Fruit fly (Drosophila melanogaster) whole organism: ENCODE data around the gene wol.

Source experiments
- CG8478 ChIP-seq: fragments of >200 bp; optimal IDR thresholded peaks from 2 replicates; lab custom pipeline; 2018; ENCODE audit warnings: inconsistent platforms
- Dll ChIP-seq: fragments of >200 bp; optimal IDR thresholded peaks from 2 replicates; lab custom pipeline; 2017
- EcR ChIP-seq, 2 experiments: fragments of >200 bp; optimal IDR thresholded peaks; 2 replicates each; lab custom pipeline; 2017; ENCODE audit warnings: missing biosample characterization in 2 of 2, missing genetic modification characterization in 2 of 2, missing genetic modification reagents in 2 of 2
- pan ChIP-seq: fragments of >200 bp; optimal IDR thresholded peaks from 2 replicates; lab custom pipeline; 2017
- psq ChIP-seq: fragments of >200 bp; optimal IDR thresholded peaks from 2 replicates; lab custom pipeline; 2017
- usp ChIP-seq: fragments of >200 bp; optimal IDR thresholded peaks from 2 replicates; lab custom pipeline; 2017; ENCODE audit warnings: missing biosample characterization, missing genetic modification characterization, mixed read lengths

DNA sequence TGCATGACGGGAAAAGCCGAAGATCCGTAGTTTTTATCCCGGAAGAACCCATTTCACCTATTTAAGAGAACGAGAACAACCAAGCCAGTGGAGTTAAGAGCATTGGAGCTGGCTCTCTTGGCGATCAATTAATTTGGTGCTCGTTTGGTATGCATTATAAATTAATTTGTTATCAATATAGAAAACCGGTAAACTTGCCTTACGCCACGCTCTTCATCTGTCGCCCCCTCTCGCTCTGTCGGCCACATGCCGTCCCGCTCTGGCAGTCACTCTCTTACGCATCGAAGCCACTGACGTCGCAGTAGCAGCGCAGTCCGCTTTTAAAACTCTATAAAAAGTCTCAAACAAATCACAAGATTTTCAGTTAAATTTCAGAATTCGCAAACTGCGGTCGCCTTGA is 43.5 kb upstream of the wol start, which contains the start of gene CG7778:
- TF ChIP-seq CG8478 (lab: Kevin White, UChicago) (no peak), pan (lab: Kevin White, UChicago) (no peak), psq (lab: Kevin White, UChicago) (no peak), Dll (lab: Kevin White, UChicago) (no peak), EcR (GFP tag; optimal IDR thresholded peaks at IDR 0.05; lab: Kevin White, UChicago) (no peak), usp (GFP tag; lab: Kevin White, UChicago) (no peak)
